Worm (Caenorhabditis elegans) whole organism, L4 larva: ENCODE results near the gene ckb-2.

Source experiments
- F10B5.3 ChIP-seq: sonication (generic microtip); optimal IDR thresholded peaks from 2 replicates; lab custom pipeline; 2016; ENCODE audit warnings: mild to moderate bottlenecking, missing genetic modification characterization, missing compliant biosample characterization
- F26F4.8 ChIP-seq: fragments of 200-800 bp; sonication (Bioruptor generic); conservative IDR thresholded peaks from 2 replicates; pipeline ENCODE4 v1.3.6; 2022; ENCODE audit warnings: missing genetic modification characterization, missing compliant biosample characterization
- F49E8.2 ChIP-seq: sonication (generic microtip); optimal IDR thresholded peaks from 2 replicates; lab custom pipeline; 2016; ENCODE audit warnings: missing compliant biosample characterization, mild to moderate bottlenecking, missing genetic modification characterization, borderline replicate concordance
- T20F7.1 ChIP-seq: fragments of 200-800 bp; sonication (Bioruptor generic); optimal IDR thresholded peaks from 2 replicates; lab custom pipeline; 2018; ENCODE audit warnings: mild to moderate bottlenecking, missing genetic modification characterization, missing compliant biosample characterization
- Y105C5A.15 ChIP-seq: fragments of 200-800 bp; sonication (Bioruptor generic); IDR thresholded peaks from 2 replicates; pipeline ENCODE4 v1.3.6; 2022; ENCODE audit warnings: missing genetic modification characterization, missing compliant biosample characterization
- Y5F2A.4 ChIP-seq: fragments of 200-800 bp; sonication (Bioruptor generic); optimal IDR thresholded peaks from 2 replicates; lab custom pipeline; 2018; ENCODE audit warnings: mild to moderate bottlenecking, missing genetic modification characterization, missing compliant biosample characterization
- Y75B8A.6 ChIP-seq: fragments of 200-800 bp; sonication (Bioruptor generic); IDR thresholded peaks from 2 replicates; pipeline ENCODE4 v1.3.6; 2022; ENCODE audit warnings: missing genetic modification reagents, missing genetic modification characterization, missing compliant biosample characterization
- ZK337.2 ChIP-seq: fragments of 200-800 bp; sonication (Bioruptor generic); IDR thresholded peaks from 2 replicates; pipeline ENCODE4 v1.3.6; 2022; ENCODE audit warnings: missing genetic modification reagents, missing genetic modification characterization, missing compliant biosample characterization
- ZK546.5 ChIP-seq, 2 experiments: sonication (generic microtip); optimal IDR thresholded peaks; 2 replicates each; lab custom pipeline; 2017; ENCODE audit warnings: missing biosample characterization in 2 of 2, missing genetic modification characterization in 2 of 2
- arid-1 ChIP-seq: fragments of 200-800 bp; sonication (Bioruptor generic); conservative IDR thresholded peaks from 2 replicates; pipeline ENCODE4 v1.3.6; 2022; ENCODE audit warnings: missing genetic modification reagents, missing genetic modification characterization, missing compliant biosample characterization
- ceh-32 ChIP-seq: sonication (generic microtip); optimal IDR thresholded peaks from 2 replicates; lab custom pipeline; 2016; ENCODE audit warnings: mild to moderate bottlenecking, missing genetic modification characterization, missing compliant biosample characterization; ENCODE audit not compliant: poor library complexity
- ces-1 ChIP-seq: fragments of 150-350 bp; sonication (generic microtip); optimal IDR thresholded peaks from 4 replicates; lab custom pipeline; 2014; ENCODE audit warnings: missing biosample characterization, missing genetic modification reagents, missing genetic modification characterization
- ctbp-1 ChIP-seq: fragments of 200-800 bp; sonication (Bioruptor generic); IDR thresholded peaks from 2 replicates; pipeline ENCODE4 v1.3.6; 2022; ENCODE audit warnings: missing genetic modification reagents, missing genetic modification characterization, missing compliant biosample characterization
- daf-12 ChIP-seq: fragments of 150-350 bp; optimal IDR thresholded peaks from 2 replicates; lab custom pipeline; 2014; ENCODE audit warnings: missing biosample characterization, missing genetic modification reagents, missing genetic modification characterization
- daf-16 ChIP-seq, 3 experiments: sonication (generic microtip); optimal IDR thresholded peaks; 2 replicates each; lab custom pipeline; 2016 to 2017; ENCODE audit warnings: missing genetic modification characterization in 3 of 3, missing genetic modification reagents in 3 of 3, mild to moderate bottlenecking in 2 of 3, missing compliant biosample characterization in 2 of 3, missing biosample characterization in 1 of 3, moderate library complexity in 1 of 3
- dmd-9 ChIP-seq: fragments of 200-800 bp; sonication (Bioruptor generic); IDR thresholded peaks from 2 replicates; pipeline ENCODE4 v1.3.6; 2022; ENCODE audit warnings: missing genetic modification reagents, missing genetic modification characterization, missing compliant biosample characterization
- duxl-1 ChIP-seq: sonication (generic microtip); optimal IDR thresholded peaks from 2 replicates; lab custom pipeline; 2016; ENCODE audit warnings: mild to moderate bottlenecking, missing genetic modification characterization, moderate library complexity, missing compliant biosample characterization; ENCODE audit not compliant: poor library complexity
- egl-27 ChIP-seq: sonication (generic microtip); optimal IDR thresholded peaks from 3 replicates; lab custom pipeline; 2017; ENCODE audit warnings: missing biosample characterization, missing genetic modification reagents, missing genetic modification characterization
- gei-8 ChIP-seq: fragments of 200-800 bp; sonication (Bioruptor generic); optimal IDR thresholded peaks from 2 replicates; lab custom pipeline; 2018; ENCODE audit warnings: mild to moderate bottlenecking, missing genetic modification characterization, missing compliant biosample characterization
- hlh-30 ChIP-seq: sonication (generic microtip); optimal IDR thresholded peaks from 2 replicates; lab custom pipeline; 2017; ENCODE audit warnings: antibody characterized with exemption, mild to moderate bottlenecking, missing genetic modification characterization, missing compliant biosample characterization; ENCODE audit not compliant: insufficient read depth
- hmg-1.1 ChIP-seq: fragments of 200-800 bp; sonication (Bioruptor generic); IDR thresholded peaks from 2 replicates; pipeline ENCODE4 v1.3.6; 2022; ENCODE audit warnings: missing genetic modification reagents, missing genetic modification characterization, missing compliant biosample characterization
- jun-1 ChIP-seq: fragments of 150-350 bp; optimal IDR thresholded peaks from 2 replicates; lab custom pipeline; 2014; ENCODE audit warnings: missing biosample characterization, missing genetic modification reagents, missing genetic modification characterization
- lin-1 ChIP-seq: fragments of 200-800 bp; sonication (Bioruptor generic); IDR thresholded peaks from 2 replicates; pipeline ENCODE4 v1.3.6; 2022; ENCODE audit warnings: missing genetic modification reagents, missing genetic modification characterization, missing compliant biosample characterization
- lin-13 ChIP-seq: fragments of 150-350 bp; optimal IDR thresholded peaks from 2 replicates; lab custom pipeline; 2014; ENCODE audit warnings: missing biosample characterization, missing genetic modification reagents, missing genetic modification characterization
- lin-29 ChIP-seq: fragments of 200-800 bp; sonication (Bioruptor generic); IDR thresholded peaks from 2 replicates; pipeline ENCODE4 v1.3.6; 2022; ENCODE audit warnings: missing genetic modification reagents, missing genetic modification characterization, missing compliant biosample characterization
- lin-38 ChIP-seq: fragments of 200-800 bp; sonication (Bioruptor generic); IDR thresholded peaks from 2 replicates; pipeline ENCODE4 v1.3.6; 2022; ENCODE audit warnings: missing genetic modification reagents, missing genetic modification characterization, missing compliant biosample characterization
- lir-3 ChIP-seq: sonication (generic microtip); optimal IDR thresholded peaks from 2 replicates; lab custom pipeline; 2016; ENCODE audit warnings: mild to moderate bottlenecking, missing genetic modification characterization, missing compliant biosample characterization
- lsy-2 ChIP-seq, 2 experiments: fragments of 150-350 bp in 1 of 2; sonication (generic microtip) in 1 of 2; optimal IDR thresholded peaks; 2 replicates each; lab custom pipeline; 2014 to 2017; ENCODE audit warnings: missing biosample characterization in 2 of 2, missing genetic modification characterization in 2 of 2
- madf-5 ChIP-seq, 2 experiments: fragments of 200-800 bp; sonication (Bioruptor generic); IDR thresholded peaks; 2 replicates each; pipeline ENCODE4 v1.3.6; 2022; ENCODE audit warnings: missing compliant biosample characterization in 2 of 2, missing genetic modification characterization in 2 of 2
- madf-9 ChIP-seq: fragments of 200-800 bp; sonication (Bioruptor generic); conservative IDR thresholded peaks from 2 replicates; pipeline ENCODE4 v1.3.6; 2022; ENCODE audit warnings: missing genetic modification reagents, missing genetic modification characterization, missing compliant biosample characterization
- mep-1 ChIP-seq: fragments of 150-350 bp; sonication (generic microtip); optimal IDR thresholded peaks from 3 replicates; lab custom pipeline; 2014; ENCODE audit warnings: missing biosample characterization, missing genetic modification characterization
- nhr-102 ChIP-seq: sonication (generic microtip); optimal IDR thresholded peaks from 2 replicates; lab custom pipeline; 2016; ENCODE audit warnings: mild to moderate bottlenecking, missing genetic modification characterization, moderate library complexity, missing compliant biosample characterization
- nhr-111 ChIP-seq: fragments of 200-800 bp; sonication (Bioruptor generic); optimal IDR thresholded peaks from 2 replicates; lab custom pipeline; 2018; ENCODE audit warnings: mild to moderate bottlenecking, missing genetic modification characterization, missing compliant biosample characterization
- nhr-42 ChIP-seq: fragments of 200-800 bp; sonication (Bioruptor generic); IDR thresholded peaks from 2 replicates; pipeline ENCODE4 v1.3.6; 2022; ENCODE audit warnings: missing genetic modification characterization, missing compliant biosample characterization
- nhr-48 ChIP-seq: sonication (generic microtip); optimal IDR thresholded peaks from 2 replicates; lab custom pipeline; 2016; ENCODE audit warnings: mild to moderate bottlenecking, missing genetic modification characterization, missing compliant biosample characterization
- pqm-1 ChIP-seq: sonication (generic microtip); optimal IDR thresholded peaks from 2 replicates; lab custom pipeline; 2017; ENCODE audit warnings: missing biosample characterization, missing genetic modification characterization
- rbr-2 ChIP-seq: sonication (generic microtip); optimal IDR thresholded peaks from 2 replicates; lab custom pipeline; 2016; ENCODE audit warnings: missing genotype, missing genetic modification characterization, missing compliant biosample characterization
- sdz-12 ChIP-seq: fragments of 200-800 bp; sonication (Bioruptor generic); optimal IDR thresholded peaks from 2 replicates; lab custom pipeline; 2018; ENCODE audit warnings: mild to moderate bottlenecking, missing genetic modification characterization, missing compliant biosample characterization
- snpc-1.2 ChIP-seq: fragments of 200-800 bp; sonication (Bioruptor generic); IDR thresholded peaks from 2 replicates; pipeline ENCODE4 v1.3.6; 2022; ENCODE audit warnings: missing genetic modification reagents, missing genetic modification characterization, missing compliant biosample characterization
- vab-7 ChIP-seq: fragments of 200-800 bp; sonication (Bioruptor generic); IDR thresholded peaks from 2 replicates; pipeline ENCODE4 v1.3.6; 2022; ENCODE audit warnings: missing genetic modification reagents, missing genetic modification characterization, missing compliant biosample characterization
- zfp-2 ChIP-seq: sonication (generic microtip); optimal IDR thresholded peaks from 2 replicates; lab custom pipeline; 2016; ENCODE audit warnings: mild to moderate bottlenecking, missing genetic modification characterization, missing compliant biosample characterization
- zfp-3 ChIP-seq: fragments of 200-800 bp; sonication (Bioruptor generic); conservative IDR thresholded peaks from 2 replicates; pipeline ENCODE4 v1.3.6; 2022; ENCODE audit warnings: missing genetic modification reagents, missing genetic modification characterization, missing compliant biosample characterization
- zip-2 ChIP-seq: fragments of 150-350 bp; optimal IDR thresholded peaks from 2 replicates; lab custom pipeline; 2014; ENCODE audit warnings: missing biosample characterization, missing genetic modification characterization

ckb-2 gene

DNA sequence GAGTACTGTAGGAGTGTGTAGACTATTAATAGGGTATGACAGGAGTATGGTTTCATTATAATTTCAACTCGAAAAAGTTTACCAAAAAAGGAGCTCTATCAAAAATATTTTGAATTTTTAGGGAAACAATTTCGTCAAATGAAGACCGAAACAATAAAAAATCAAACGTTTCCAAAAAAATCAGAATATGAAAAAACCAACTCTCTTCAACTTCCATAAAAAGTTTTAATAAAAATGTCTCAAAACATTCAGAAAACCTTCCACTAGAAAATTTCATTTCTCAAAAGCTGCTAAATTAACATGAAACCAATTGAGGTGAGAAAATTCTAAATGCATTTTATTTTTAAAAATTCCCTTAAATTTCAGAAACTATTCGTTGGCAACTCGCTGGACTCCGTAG is 2.8 kb downstream of the ckb-2 start, which contains the start of gene ckb-3:
Gene ckb-3, plus strand, starts transcription at position 301 of the 400 bp plus-strand sequence.
- no peak for TF ChIP-seq Y75B8A.6 (GFP tag; lab: Robert Waterston, UW)
- TF ChIP-seq zfp-2: no peak
- TF ChIP-seq ceh-32 (tag; lab: Kevin White, UChicago): no peak
- TF ChIP-seq madf-5 (GFP tag; IDR thresholded peaks at IDR 0.05; lab: Robert Waterston, UW): no peak
- TF ChIP-seq lin-1 (GFP tag; lab: Robert Waterston, UW): no peak
- TF ChIP-seq ces-1 (GFP tag; lab: Kevin White, UChicago): no peak
- no peak for TF ChIP-seq nhr-48 (tag; lab: Kevin White, UChicago)
- TF ChIP-seq jun-1: no peak
- no peak for TF ChIP-seq daf-12
- TF ChIP-seq F26F4.8 (GFP tag; lab: Robert Waterston, UW): no peak
- no peak for TF ChIP-seq T20F7.1 (GFP tag; lab: Kevin White, UChicago)
- TF ChIP-seq dmd-9 (GFP tag; lab: Robert Waterston, UW): no peak
- no peak for TF ChIP-seq nhr-102 (tag; lab: Kevin White, UChicago)
- TF ChIP-seq ZK546.5 (tag; optimal IDR thresholded peaks at IDR 0.05; lab: Kevin White, UChicago): no peak
- no peak for TF ChIP-seq F10B5.3
- no peak for TF ChIP-seq mep-1 (tag; lab: Kevin White, UChicago)
- TF ChIP-seq zfp-3 (GFP tag; lab: Robert Waterston, UW): no peak

DNA sequence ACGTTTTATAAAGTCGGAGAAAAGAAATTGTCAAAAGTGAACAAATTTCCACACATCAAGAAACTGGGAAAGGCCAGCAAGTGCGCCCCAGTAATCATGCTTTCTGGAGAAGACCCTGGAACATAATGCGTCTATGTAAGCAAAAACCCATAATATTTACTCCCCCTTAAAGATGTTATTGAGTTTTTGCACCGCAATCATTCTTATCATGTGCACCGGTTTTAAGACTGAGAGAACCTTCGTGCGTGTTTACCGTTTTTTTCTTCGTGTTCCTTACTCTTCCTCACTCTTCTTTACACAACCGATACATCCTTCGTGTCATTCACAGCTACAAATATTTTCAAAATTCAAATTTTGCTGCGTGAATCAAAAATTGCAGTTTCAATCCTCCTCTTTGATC is 5.1 kb downstream of the ckb-2 start:
- TF ChIP-seq daf-16 (GFP tag; optimal IDR thresholded peaks at IDR 0.05; lab: Kevin White, UChicago) (no peak), daf-16 (tag; optimal IDR thresholded peaks at IDR 0.05; lab: Kevin White, UChicago) (peak; percentile 97), nhr-111 (GFP tag; lab: Kevin White, UChicago) (no peak), ctbp-1 (GFP tag; lab: Robert Waterston, UW) (no peak)

DNA sequence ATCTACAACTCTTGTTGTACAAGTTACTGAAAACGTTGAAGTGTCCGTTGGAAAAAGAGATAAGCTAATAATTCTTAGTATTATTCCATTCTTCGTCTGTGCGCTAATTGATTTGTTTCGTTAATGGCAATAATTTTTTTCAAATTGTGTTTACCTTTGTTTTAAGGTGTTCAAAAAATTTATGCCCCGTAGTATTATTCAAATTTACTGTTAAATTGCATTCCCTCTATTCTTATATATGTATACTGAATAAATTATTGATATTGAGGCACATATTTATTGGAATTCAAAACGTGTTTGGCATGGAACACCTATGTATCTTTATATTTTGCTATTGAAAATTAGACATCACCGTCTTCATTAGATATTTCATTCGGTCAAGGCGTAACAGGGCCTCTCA is 7.1 kb downstream of the ckb-2 start, which contains the start of gene pals-26:
Gene pals-26, plus strand, starts transcription at position 301 of the 400 bp plus-strand sequence.
- TF ChIP-seq egl-27 (tag; lab: Kevin White, UChicago) (no peak), ZK337.2 (no peak), pqm-1 (no peak), sdz-12 (GFP tag; lab: Kevin White, UChicago) (no peak), zfp-3 (GFP tag; lab: Robert Waterston, UW) (no peak), lin-13 (no peak), vab-7 (GFP tag; lab: Robert Waterston, UW) (no peak)

DNA sequence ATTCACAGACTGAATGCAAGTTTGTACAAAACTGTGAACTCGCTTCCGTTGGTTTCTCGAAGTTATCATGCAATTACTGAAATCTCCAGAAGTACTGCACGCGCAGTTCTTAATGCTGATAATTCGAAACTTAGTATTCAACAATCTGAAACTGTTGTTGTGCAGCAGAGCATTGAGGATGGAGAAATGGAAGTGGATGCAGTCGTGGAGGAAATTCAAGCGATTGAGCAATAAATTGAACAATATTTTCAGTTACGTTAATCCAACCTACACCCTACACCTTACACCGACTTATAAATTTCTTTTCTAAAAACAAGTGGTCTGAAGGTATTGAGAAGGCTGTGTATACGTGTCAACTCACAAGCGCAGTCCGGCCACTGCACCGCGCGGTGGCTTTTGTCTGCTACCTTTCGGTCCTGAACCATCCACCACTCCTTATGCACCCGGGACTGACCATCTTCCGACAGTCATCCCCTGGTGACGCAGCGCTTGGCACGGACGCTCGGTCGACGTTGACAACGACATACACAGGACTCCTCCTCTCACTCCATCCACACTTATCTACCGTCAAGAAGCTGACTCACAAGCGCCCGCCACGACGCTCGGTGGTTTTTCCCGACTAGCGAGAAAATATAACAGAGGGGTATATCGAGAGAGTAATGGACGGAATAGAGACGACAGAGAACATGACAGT is 11.0 kb downstream of the ckb-2 start:
- TF ChIP-seq hlh-30 (tag; lab: Kevin White, UChicago) (peak; percentile 34), lir-3 (tag; lab: Kevin White, UChicago) (peak; percentile 75), nhr-48 (tag; lab: Kevin White, UChicago) (peak; percentile 77), rbr-2 (peak; percentile 69), madf-9 (peak; percentile 56; the same call in 1 of the 2 replicates), hmg-1.1 (GFP tag; lab: Robert Waterston, UW) (peak; percentile 88), arid-1 (peak; percentile 68), lsy-2 (tag; optimal IDR thresholded peaks at IDR 0.05; lab: Kevin White, UChicago) (peak in 1 of 2 experiments; percentile 64), gei-8 (GFP tag; lab: Kevin White, UChicago) (peak; percentile 41), zip-2 (tag; lab: Kevin White, UChicago) (peak; percentile 45), Y5F2A.4 (GFP tag; lab: Kevin White, UChicago) (peak; percentile 19), lin-38 (peak; percentile 72), Y105C5A.15 (GFP tag; lab: Robert Waterston, UW) (0 out of 2 replicates have a peak, but pooled peaks have one; percentile 12), snpc-1.2 (GFP tag; lab: Robert Waterston, UW) (peak; percentile 30; the same call in 1 of the 2 replicates), mep-1 (tag; lab: Kevin White, UChicago) (peak; percentile 72), duxl-1 (peak; percentile 79), zfp-3 (GFP tag; lab: Robert Waterston, UW) (0 out of 2 replicates have a peak, but pooled peaks have one; percentile 34), lin-29 (GFP tag; lab: Robert Waterston, UW) (0 out of 2 replicates have a peak, but pooled peaks have one; percentile 16), F49E8.2 (tag; lab: Kevin White, UChicago) (peak; percentile 2), nhr-42 (GFP tag; lab: Robert Waterston, UW) (peak; percentile 68)
